Fruit fly (Drosophila melanogaster): ENCODE measurements around the gene CG5001.
A peak's percentile ranks its signal among the peaks of the same experiment; 100 is the strongest.

Gene CG5001

DNA sequence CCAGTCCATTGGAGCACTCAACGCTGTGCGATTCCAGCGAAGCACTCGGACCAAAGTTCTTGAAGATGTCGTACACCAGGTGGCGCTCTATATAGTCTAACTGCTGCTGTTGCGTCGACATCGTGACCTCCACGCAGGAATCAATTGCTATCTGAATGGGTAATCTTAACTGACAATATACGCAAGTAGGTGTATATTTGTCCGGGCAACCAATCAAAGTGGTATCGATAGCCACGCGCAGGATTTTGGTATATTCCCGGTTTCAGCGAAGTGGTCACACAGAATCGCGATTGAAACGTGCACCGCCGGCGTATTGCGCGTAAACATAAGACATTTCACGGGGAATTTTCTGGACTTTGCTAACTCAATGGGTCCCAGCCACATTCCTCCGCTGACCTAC is 1.8 kb upstream of the CG5001 start, which contains the start of the genes CG5126 and Tgt (continued):
- TF ChIP-seq CG7372 (GFP tag; IDR thresholded peaks at IDR 0.05) (no peak), unc-4 (GFP tag; IDR thresholded peaks at IDR 0.05; ENCODE audit: partially characterized antibody) (peak; percentile 65), CG14667 (GFP tag; IDR thresholded peaks at IDR 0.05) (no peak), gsb (GFP tag; IDR thresholded peaks at IDR 0.05) (no peak), pros (GFP tag; optimal IDR thresholded peaks at IDR 0.05) (no peak), kay (GFP tag; optimal IDR thresholded peaks at IDR 0.05) (no peak), Rx (GFP tag; IDR thresholded peaks at IDR 0.05) (no peak), bab2 (GFP tag; optimal IDR thresholded peaks at IDR 0.05) (no peak), Nf-YC (tag; optimal IDR thresholded peaks at IDR 0.05) (no peak), nerfin-1 (tag; optimal IDR thresholded peaks at IDR 0.05) (no peak), Awh (GFP tag; IDR thresholded peaks at IDR 0.05) (no peak), CG15269 (tag; optimal IDR thresholded peaks at IDR 0.05) (no peak), Poxn (GFP tag; IDR thresholded peaks at IDR 0.05) (no peak), h (optimal IDR thresholded peaks at IDR 0.05) (no peak), CG4854 (GFP tag; optimal IDR thresholded peaks at IDR 0.05) (no peak), Nf-YB (GFP tag; optimal IDR thresholded peaks at IDR 0.05) (no peak), CG11456 (GFP tag; IDR thresholded peaks at IDR 0.05) (no peak), CG17912 (GFP tag; optimal IDR thresholded peaks at IDR 0.05) (no peak), CG1792 (GFP tag; optimal IDR thresholded peaks at IDR 0.05) (no peak), fd102C (GFP tag; optimal IDR thresholded peaks at IDR 0.05) (no peak), Ada2b (GFP tag; IDR thresholded peaks at IDR 0.05) (no peak), sd (tag; optimal IDR thresholded peaks at IDR 0.05) (no peak), CG7556 (GFP tag; optimal IDR thresholded peaks at IDR 0.05) (no peak), CG8388 (GFP tag; optimal IDR thresholded peaks at IDR 0.05) (no peak), HHEX (GFP tag; optimal IDR thresholded peaks at IDR 0.05) (no peak), CG11398 (GFP tag; optimal IDR thresholded peaks at IDR 0.05) (no peak), sug (tag; optimal IDR thresholded peaks at IDR 0.05) (no peak), CG18764 (GFP tag; optimal IDR thresholded peaks at IDR 0.05) (no peak), CG17612 (GFP tag; IDR thresholded peaks at IDR 0.05) (no peak), HLH4C (GFP tag; IDR thresholded peaks at IDR 0.05; ENCODE audit: partially characterized antibody) (peak; percentile 37; the same call in 1 of the 3 replicates), HLH3B (GFP tag; IDR thresholded peaks at IDR 0.05) (no peak), CG13624 (GFP tag; optimal IDR thresholded peaks at IDR 0.05) (no peak), CG31441 (GFP tag; IDR thresholded peaks at IDR 0.05) (no peak), maf-S (GFP tag; optimal IDR thresholded peaks at IDR 0.05) (no peak), ewg (GFP tag; optimal IDR thresholded peaks at IDR 0.05) (no peak), Stat92E (GFP tag; optimal IDR thresholded peaks at IDR 0.05) (no peak), HLHmδ (GFP tag; optimal IDR thresholded peaks at IDR 0.05) (no peak), CG3281 (GFP tag; optimal IDR thresholded peaks at IDR 0.05) (no peak), YL-1 (GFP tag; optimal IDR thresholded peaks at IDR 0.05) (no peak), caup (GFP tag; optimal IDR thresholded peaks at IDR 0.05; ENCODE audit: severe bottlenecking) (no peak), gfzf (GFP tag; optimal IDR thresholded peaks at IDR 0.05) (peak; percentile 80), trh (GFP tag; optimal IDR thresholded peaks at IDR 0.05) (no peak), schlank (tag; optimal IDR thresholded peaks at IDR 0.05) (no peak), CG2120 (GFP tag; optimal IDR thresholded peaks at IDR 0.05) (no peak), Dip2 (GFP tag; IDR thresholded peaks at IDR 0.05) (no peak), CG4282 (GFP tag; optimal IDR thresholded peaks at IDR 0.05) (no peak), gsb-n (tag; optimal IDR thresholded peaks at IDR 0.05) (no peak), Mrtf (GFP tag; IDR thresholded peaks at IDR 0.05) (no peak), CG10366 (GFP tag; IDR thresholded peaks at IDR 0.05) (no peak), Mes4 (GFP tag; optimal IDR thresholded peaks at IDR 0.05) (no peak), gt (GFP tag; IDR thresholded peaks at IDR 0.05) (no peak), cas (GFP tag; IDR thresholded peaks at IDR 0.05) (no peak), Chrac-16 (GFP tag; optimal IDR thresholded peaks at IDR 0.05) (no peak)

All from whole organism, embryonic.